Fruit fly (Drosophila melanogaster): ENCODE measurements around the gene CG5250.
A peak's percentile ranks its signal among the peaks of the same experiment; 100 is the strongest.

Gene CG5250

dm6 chr3R:19238934-19239333 is 9.9 kb upstream of the CG5250 start (continued):
- no peak for TF ChIP-seq yki (optimal IDR thresholded peaks at IDR 0.05)
- no peak for TF ChIP-seq Kr (GFP tag; optimal IDR thresholded peaks at IDR 0.05)
- TF ChIP-seq CG33557 (GFP tag; optimal IDR thresholded peaks at IDR 0.05), result no peak
- no peak for TF ChIP-seq CG30403 (GFP tag; optimal IDR thresholded peaks at IDR 0.05)
- TF ChIP-seq CG3163 (GFP tag; optimal IDR thresholded peaks at IDR 0.05), result no peak
- TF ChIP-seq tll (GFP tag; optimal IDR thresholded peaks at IDR 0.05), result peak in 1 of 2 experiments; percentile 20
- TF ChIP-seq CG7928 (GFP tag; optimal IDR thresholded peaks at IDR 0.05), result no peak
- no peak for TF ChIP-seq corto (GFP tag; optimal IDR thresholded peaks at IDR 0.05)
- TF ChIP-seq twi (tag; optimal IDR thresholded peaks at IDR 0.05), result no peak
- no peak for TF ChIP-seq HLHmδ (GFP tag; optimal IDR thresholded peaks at IDR 0.05)
- no peak for TF ChIP-seq crp (GFP tag; optimal IDR thresholded peaks at IDR 0.05)
- no peak for TF ChIP-seq NC2β (GFP tag; optimal IDR thresholded peaks at IDR 0.05)
- no peak for TF ChIP-seq CG8281 (tag; optimal IDR thresholded peaks at IDR 0.05)
- TF ChIP-seq tx (GFP tag; optimal IDR thresholded peaks at IDR 0.05), result no peak
- TF ChIP-seq sim (GFP tag; IDR thresholded peaks at IDR 0.05), result no peak
- no peak for TF ChIP-seq B-H2 (GFP tag; optimal IDR thresholded peaks at IDR 0.05)
- TF ChIP-seq ash1 (GFP tag; optimal IDR thresholded peaks at IDR 0.05), result no peak
- TF ChIP-seq CTCF (GFP tag; optimal IDR thresholded peaks at IDR 0.05), result peak; percentile 69
- TF ChIP-seq Dbx (GFP tag; IDR thresholded peaks at IDR 0.05), result no peak
- TF ChIP-seq CG16813 (GFP tag; IDR thresholded peaks at IDR 0.05; ENCODE audit: partially characterized antibody), result peak; percentile 81
- no peak for TF ChIP-seq CG31365 (tag; optimal IDR thresholded peaks at IDR 0.05)
- no peak for TF ChIP-seq stc (GFP tag; IDR thresholded peaks at IDR 0.05)
- no peak for TF ChIP-seq Meics (GFP tag; optimal IDR thresholded peaks at IDR 0.05)
- no peak for TF ChIP-seq CG34224 (GFP tag; IDR thresholded peaks at IDR 0.05; ENCODE audit: partially characterized antibody)
- no peak for TF ChIP-seq CG3726 (GFP tag; IDR thresholded peaks at IDR 0.05)
- no peak for TF ChIP-seq CG32772 (GFP tag; IDR thresholded peaks at IDR 0.05)
- TF ChIP-seq bsh (GFP tag; optimal IDR thresholded peaks at IDR 0.05), result no peak
- TF ChIP-seq Scr (GFP tag; IDR thresholded peaks at IDR 0.05; ENCODE audit: partially characterized antibody), result peak; percentile 36; the same call in 1 of the 2 replicates
- TF ChIP-seq CG3838 (GFP tag; optimal IDR thresholded peaks at IDR 0.05), result no peak
- TF ChIP-seq CG14014 (GFP tag; IDR thresholded peaks at IDR 0.05), result no peak
- TF ChIP-seq Blimp-1 (GFP tag; optimal IDR thresholded peaks at IDR 0.05), result no peak
- 0 out of 4 replicates have a peak, but pooled peaks have one; percentile 22 for TF ChIP-seq chinmo (GFP tag; IDR thresholded peaks at IDR 0.05; ENCODE audit: partially characterized antibody)
- peak; percentile 79 for TF ChIP-seq CG6791 (GFP tag; IDR thresholded peaks at IDR 0.05; ENCODE audit: partially characterized antibody)
- no peak for TF ChIP-seq CG6175 (GFP tag; IDR thresholded peaks at IDR 0.05)
- TF ChIP-seq CG8089 (GFP tag; optimal IDR thresholded peaks at IDR 0.05), result no peak
- no peak for TF ChIP-seq CG11456 (GFP tag; IDR thresholded peaks at IDR 0.05)
- no peak for TF ChIP-seq CG3281 (GFP tag; optimal IDR thresholded peaks at IDR 0.05)
- no peak for TF ChIP-seq Adf1 (GFP tag; IDR thresholded peaks at IDR 0.05)
- TF ChIP-seq gcm2 (GFP tag; optimal IDR thresholded peaks at IDR 0.05), result no peak
- TF ChIP-seq Fer2 (tag; optimal IDR thresholded peaks at IDR 0.05), result no peak
- no peak for TF ChIP-seq CG10959 (GFP tag; IDR thresholded peaks at IDR 0.05)
- no peak for TF ChIP-seq nerfin-1 (tag; optimal IDR thresholded peaks at IDR 0.05)
- TF ChIP-seq Hr78 (GFP tag; optimal IDR thresholded peaks at IDR 0.05), result no peak
- no peak for TF ChIP-seq tgo (GFP tag; IDR thresholded peaks at IDR 0.05)
- TF ChIP-seq CG1647 (GFP tag; optimal IDR thresholded peaks at IDR 0.05), result no peak
- TF ChIP-seq CG18011 (GFP tag; optimal IDR thresholded peaks at IDR 0.05), result no peak
- peak; percentile 73 for TF ChIP-seq knrl (GFP tag; IDR thresholded peaks at IDR 0.05; ENCODE audit: partially characterized antibody)
- no peak for TF ChIP-seq eve (GFP tag; optimal IDR thresholded peaks at IDR 0.05)
- TF ChIP-seq Bdp1 (GFP tag; optimal IDR thresholded peaks at IDR 0.05), result no peak
- no peak for TF ChIP-seq CG9817 (tag; optimal IDR thresholded peaks at IDR 0.05)
- no peak for TF ChIP-seq sr (GFP tag; IDR thresholded peaks at IDR 0.05)
